Worm (Caenorhabditis elegans): Measurements from ENCODE around the gene srj-53.

Gene srj-53

ce11 chrV:687384-687783 is 7.1 kb downstream of the srj-53 start, which contains the start of gene H25P19.1:
H25P19.1 (plus strand) TSS chrV:687684.
- TF ChIP-seq tag-97 (GFP tag; IDR thresholded peaks at IDR 0.05) (no peak), jun-1 (tag; optimal IDR thresholded peaks at IDR 0.05) (no peak), egl-27 (tag; optimal IDR thresholded peaks at IDR 0.05) (no peak), daf-12 (tag; optimal IDR thresholded peaks at IDR 0.05) (no peak), ztf-11 (tag; optimal IDR thresholded peaks at IDR 0.05) (no peak), zip-11 (GFP tag; IDR thresholded peaks at IDR 0.05) (no peak)

DNA sequence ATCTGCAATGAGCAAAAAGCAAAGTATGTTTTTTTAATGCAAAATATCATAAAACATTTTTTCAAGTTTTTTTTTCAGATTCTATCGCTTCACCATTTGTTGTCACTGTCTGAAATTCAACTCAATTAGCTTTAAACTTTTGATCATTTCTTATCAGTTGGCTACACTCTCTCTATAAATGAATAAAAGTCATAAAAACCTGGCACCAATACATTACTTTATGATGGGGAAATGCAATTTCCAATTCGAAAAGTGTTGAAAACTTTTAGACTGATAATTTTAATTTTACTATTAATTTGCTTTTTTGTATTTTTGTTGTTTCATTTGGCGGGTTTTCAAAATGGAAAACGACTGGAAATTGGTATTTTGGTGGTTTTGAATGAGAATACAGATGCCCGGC is 10.7 kb downstream of the srj-53 start, which contains the start of gene F31F4.1:
F31F4.1 (plus strand) TSS at position 203 of the 400 bp plus-strand sequence.
- TF ChIP-seq php-3 (GFP tag; IDR thresholded peaks at IDR 0.05) (peak; percentile 83), F49E8.2 (tag; optimal IDR thresholded peaks at IDR 0.05; ENCODE audit: borderline replicate concordance) (no peak), nhr-28 (tag; optimal IDR thresholded peaks at IDR 0.05) (peak; percentile 63), jun-1 (tag; optimal IDR thresholded peaks at IDR 0.05) (no peak), T20F7.1 (GFP tag; optimal IDR thresholded peaks at IDR 0.05) (no peak), daf-19 (GFP tag; conservative IDR thresholded peaks at IDR 0.05) (no peak), lir-3 (tag; optimal IDR thresholded peaks at IDR 0.05) (no peak), spr-3 (GFP tag; optimal IDR thresholded peaks at IDR 0.05) (no peak), pqm-1 (tag; optimal IDR thresholded peaks at IDR 0.05) (peak; percentile 75), nhr-48 (tag; optimal IDR thresholded peaks at IDR 0.05) (no peak), mdl-1 (tag; optimal IDR thresholded peaks at IDR 0.05) (no peak), nhr-77 (tag; optimal IDR thresholded peaks at IDR 0.05) (peak; percentile 63), lsy-2 (tag; optimal IDR thresholded peaks at IDR 0.05) (no peak), dve-1 (tag; optimal IDR thresholded peaks at IDR 0.05; ENCODE audit: insufficient read depth) (peak; percentile 47), saeg-2 (GFP tag; IDR thresholded peaks at IDR 0.05) (no peak), D1046.2 (GFP tag; IDR thresholded peaks at IDR 0.05) (no peak), aha-1 (tag) (peak; percentile 55), dmd-8 (GFP tag; IDR thresholded peaks at IDR 0.05) (no peak), ama-1 (optimal IDR thresholded peaks at IDR 0.05) (no peak), daf-16 (GFP tag; optimal IDR thresholded peaks at IDR 0.05) (no peak), daf-16 (tag; optimal IDR thresholded peaks at IDR 0.05) (peak; percentile 81), ces-1 (GFP tag; optimal IDR thresholded peaks at IDR 0.05) (no peak), Y105C5A.15 (GFP tag; IDR thresholded peaks at IDR 0.05) (no peak), Y75B8A.6 (GFP tag; IDR thresholded peaks at IDR 0.05) (no peak), F44E2.7 (GFP tag; IDR thresholded peaks at IDR 0.05) (no peak), hlh-11 (tag; optimal IDR thresholded peaks at IDR 0.05) (no peak), unc-39 (tag; optimal IDR thresholded peaks at IDR 0.05) (no peak)

DNA sequence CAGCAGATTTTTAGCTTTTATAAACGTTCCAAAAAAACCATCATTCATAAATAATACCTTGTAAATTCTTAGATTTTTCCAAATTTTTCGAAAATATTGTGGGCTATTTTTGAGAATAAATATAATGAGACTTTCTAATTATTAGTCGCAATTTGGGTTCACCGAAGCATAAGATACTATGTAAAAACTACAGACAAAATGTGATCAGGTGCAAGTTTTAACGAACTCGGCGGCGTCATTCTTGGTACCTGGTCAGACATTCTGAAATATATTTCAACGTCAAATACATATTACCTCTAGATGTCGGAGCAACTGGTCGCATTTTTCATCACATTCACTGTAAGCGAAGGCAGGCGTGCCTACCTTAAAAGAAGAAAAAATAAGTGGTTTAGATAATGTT is 12.5 kb downstream of the srj-53 start, which contains the start of gene srx-23:
srx-23 (plus strand) TSS at position 301 of the 400 bp plus-strand sequence.
- TF ChIP-seq madf-9 (GFP tag; conservative IDR thresholded peaks at IDR 0.05) (no peak), egl-43 (GFP tag; IDR thresholded peaks at IDR 0.05) (no peak), gei-8 (GFP tag; optimal IDR thresholded peaks at IDR 0.05) (no peak), nhr-76 (tag; optimal IDR thresholded peaks at IDR 0.05) (no peak), hlh-30 (tag; optimal IDR thresholded peaks at IDR 0.05; ENCODE audit: insufficient read depth) (no peak)

DNA sequence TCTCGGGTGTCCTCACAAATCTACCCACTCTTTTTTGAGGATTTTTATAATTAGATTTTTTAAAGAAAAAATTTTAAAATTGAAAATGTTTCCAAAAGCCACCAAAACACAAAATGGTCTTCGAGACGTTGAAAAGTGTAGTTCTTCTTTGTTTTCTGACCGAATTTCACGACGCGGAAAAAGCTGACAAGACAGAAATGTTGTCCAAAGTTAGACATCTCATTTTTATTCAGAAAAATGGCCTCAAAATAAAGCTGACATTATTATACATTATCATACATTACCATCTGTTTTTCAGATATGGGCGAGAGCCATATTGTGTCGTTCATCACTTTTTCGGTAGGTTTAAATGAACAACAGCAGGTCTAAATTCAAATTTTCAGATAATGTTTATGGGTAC is 14.9 kb downstream of the srj-53 start, which contains the start of gene srx-22:
srx-22 (plus strand) TSS at position 301 of the 400 bp plus-strand sequence.
- TF ChIP-seq lin-38 (GFP tag; IDR thresholded peaks at IDR 0.05) (no peak), jun-1 (tag; optimal IDR thresholded peaks at IDR 0.05) (no peak), Y105C5A.15 (GFP tag; IDR thresholded peaks at IDR 0.05) (no peak), dmd-8 (GFP tag; IDR thresholded peaks at IDR 0.05) (no peak), nhr-28 (tag; optimal IDR thresholded peaks at IDR 0.05) (no peak), pqm-1 (tag; optimal IDR thresholded peaks at IDR 0.05) (no peak), lin-39 (tag; optimal IDR thresholded peaks at IDR 0.05) (no peak), arid-1 (GFP tag; conservative IDR thresholded peaks at IDR 0.05) (no peak), nhr-76 (tag; optimal IDR thresholded peaks at IDR 0.05) (no peak), nhr-102 (tag; optimal IDR thresholded peaks at IDR 0.05) (no peak), hif-1 (tag; optimal IDR thresholded peaks at IDR 0.05) (no peak), nhr-10 (tag; optimal IDR thresholded peaks at IDR 0.05) (no peak), zip-2 (tag; optimal IDR thresholded peaks at IDR 0.05) (no peak), tag-97 (GFP tag; IDR thresholded peaks at IDR 0.05) (no peak), lin-1 (GFP tag; IDR thresholded peaks at IDR 0.05) (no peak), hlh-30 (tag; optimal IDR thresholded peaks at IDR 0.05; ENCODE audit: insufficient read depth) (no peak), gei-8 (GFP tag; optimal IDR thresholded peaks at IDR 0.05) (no peak)

All from whole organism, L4 larva.